Worm (Caenorhabditis elegans) whole organism, L4/young adult: ENCODE results near the gene pas-1.

ENCODE experiments used
- W03F9.2 ChIP-seq: fragments of 150-350 bp; optimal IDR thresholded peaks from 2 replicates; lab custom pipeline; 2014; ENCODE audit warnings: missing biosample characterization, missing genetic modification characterization
- dao-5 ChIP-seq: sonication (generic microtip); optimal IDR thresholded peaks from 2 replicates; lab custom pipeline; 2016; ENCODE audit warnings: missing genotype, missing genetic modification characterization, moderate library complexity, missing compliant biosample characterization
- him-1 ChIP-seq: sonication (generic microtip); optimal IDR thresholded peaks from 2 replicates; lab custom pipeline; 2016; ENCODE audit warnings: missing genotype, missing genetic modification reagents, missing genetic modification characterization, missing compliant biosample characterization

- TF ChIP-seq him-1 (tag; lab: Kevin White, UChicago) (no peak), dao-5 (tag; lab: Kevin White, UChicago) (no peak), W03F9.2 (tag; lab: Kevin White, UChicago) (no peak)
Measured at ce11 chrV:14414032-14414431, 8.4 kb downstream of the pas-1 start.
